Worm (Caenorhabditis elegans): ENCODE measurements around the gene mbf-1.

DNA sequence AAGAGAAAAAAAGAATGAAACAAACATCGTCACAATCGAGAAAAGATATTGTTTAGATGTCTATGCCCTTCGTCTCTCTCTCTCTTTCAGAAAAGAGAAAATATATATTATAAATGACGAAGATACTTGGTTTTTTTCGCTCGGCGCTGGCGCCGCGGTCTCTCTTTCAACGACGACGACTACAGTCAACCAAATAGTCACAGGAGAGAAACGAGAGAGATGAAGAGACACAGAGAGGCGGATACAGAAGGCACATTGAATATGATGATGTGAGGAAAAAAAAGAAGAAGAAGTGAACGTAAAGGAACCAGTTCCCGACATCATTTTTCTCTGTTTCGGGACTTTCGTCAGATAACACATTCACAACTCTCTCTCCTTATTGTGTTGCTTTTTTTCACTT lies 11.3 kb upstream of the mbf-1 start:
- TF ChIP-seq dao-5 (tag; optimal IDR thresholded peaks at IDR 0.05): no peak
- TF ChIP-seq W03F9.2 (tag; optimal IDR thresholded peaks at IDR 0.05): no peak
